Fruit fly (Drosophila melanogaster) whole organism, embryonic: ENCODE measurements around the gene CG6656.

Experiments
- Adf1 ChIP-seq: fragments of 200-800 bp; sonication (Bioruptor generic); IDR thresholded peaks from 2 replicates; pipeline ENCODE4 v1.3.6; 2022; ENCODE audit warnings: missing biosample characterization, missing genetic modification characterization
- Asciz ChIP-seq: fragments of 200-800 bp; sonication (Bioruptor generic); optimal IDR thresholded peaks from 2 replicates; lab custom pipeline; 2017; ENCODE audit warnings: missing biosample characterization, mild to moderate bottlenecking, missing genetic modification characterization, missing genetic modification reagents
- Atf6 ChIP-seq: fragments of 200-800 bp; sonication (Bioruptor generic); IDR thresholded peaks from 2 replicates; pipeline ENCODE4 v1.3.6; 2022; ENCODE audit warnings: missing biosample characterization, missing genetic modification characterization
- CG12391 ChIP-seq: fragments of 200-800 bp; sonication (Bioruptor generic); optimal IDR thresholded peaks from 3 replicates; lab custom pipeline; 2018; ENCODE audit warnings: missing biosample characterization, mild to moderate bottlenecking, missing genetic modification characterization, moderate library complexity
- CG12659 ChIP-seq: fragments of 200-800 bp; sonication (Bioruptor generic); optimal IDR thresholded peaks from 3 replicates; lab custom pipeline; 2017; ENCODE audit warnings: mild to moderate bottlenecking, missing biosample characterization, missing genetic modification reagents, missing genetic modification characterization
- CG14014 ChIP-seq: fragments of 200-800 bp; sonication (Bioruptor generic); IDR thresholded peaks from 2 replicates; pipeline ENCODE4 v1.3.6; 2022; ENCODE audit warnings: missing biosample characterization, missing genetic modification characterization
- CG16863 ChIP-seq: fragments of 200-800 bp; sonication (Bioruptor generic); optimal IDR thresholded peaks from 3 replicates; lab custom pipeline; 2016; ENCODE audit warnings: missing biosample characterization, missing genetic modification characterization
- CG18262 ChIP-seq: fragments of 200-800 bp; optimal IDR thresholded peaks from 3 replicates; lab custom pipeline; 2019; ENCODE audit warnings: missing biosample characterization, mild to moderate bottlenecking, missing genetic modification characterization, moderate library complexity
- CG2199 ChIP-seq: fragments of 200-800 bp; sonication (Bioruptor generic); IDR thresholded peaks from 3 replicates; pipeline ENCODE4 v1.3.6; 2022; ENCODE audit warnings: missing biosample characterization, missing genetic modification characterization
- CG2712 ChIP-seq: fragments of 200-800 bp; optimal IDR thresholded peaks from 3 replicates; lab custom pipeline; 2019; ENCODE audit warnings: missing biosample characterization, mild to moderate bottlenecking, missing genetic modification characterization, moderate library complexity
- CG3065 ChIP-seq: fragments of 200-800 bp; sonication (Bioruptor generic); optimal IDR thresholded peaks from 2 replicates; lab custom pipeline; 2016; ENCODE audit warnings: missing biosample characterization, missing genetic modification characterization
- CG31365 ChIP-seq: fragments of 200-800 bp; sonication (Bioruptor generic); optimal IDR thresholded peaks from 2 replicates; lab custom pipeline; 2018; ENCODE audit warnings: missing biosample characterization, mild to moderate bottlenecking, missing genetic modification characterization
- CG31388 ChIP-seq: fragments of 200-800 bp; sonication (Bioruptor generic); optimal IDR thresholded peaks from 2 replicates; lab custom pipeline; 2016; ENCODE audit warnings: missing biosample characterization, missing genetic modification characterization
- CG33557 ChIP-seq: fragments of 200-800 bp; sonication (Bioruptor generic); optimal IDR thresholded peaks from 2 replicates; lab custom pipeline; 2019; ENCODE audit warnings: missing biosample characterization, mild to moderate bottlenecking, missing genetic modification characterization, moderate library complexity
- CG6654 ChIP-seq: fragments of 200-800 bp; sonication (Bioruptor generic); optimal IDR thresholded peaks from 2 replicates; lab custom pipeline; 2017; ENCODE audit warnings: missing biosample characterization, mild to moderate bottlenecking, missing genetic modification characterization
- CG6791 ChIP-seq: fragments of 200-800 bp; sonication (Bioruptor generic); IDR thresholded peaks from 3 replicates; pipeline ENCODE4 v1.3.6; 2022; ENCODE audit warnings: missing biosample characterization, missing genetic modification characterization; ENCODE audit not compliant: partially characterized antibody
- CG7928 ChIP-seq: fragments of 200-800 bp; sonication (Bioruptor generic); optimal IDR thresholded peaks from 2 replicates; lab custom pipeline; 2017; ENCODE audit warnings: missing biosample characterization, mild to moderate bottlenecking, missing genetic modification characterization
- CG9797 ChIP-seq: fragments of 200-800 bp; sonication (Bioruptor generic); optimal IDR thresholded peaks from 3 replicates; lab custom pipeline; 2018; ENCODE audit warnings: missing biosample characterization, mild to moderate bottlenecking, missing genetic modification characterization
- Doc2 ChIP-seq: fragments of 200-800 bp; sonication (Bioruptor generic); IDR thresholded peaks from 2 replicates; pipeline ENCODE4 v1.3.6; 2022; ENCODE audit warnings: missing biosample characterization, missing genetic modification characterization
- Drgx ChIP-seq: fragments of 200-800 bp; sonication (Bioruptor generic); IDR thresholded peaks from 2 replicates; pipeline ENCODE4 v1.3.6; 2022; ENCODE audit warnings: missing biosample characterization, missing genetic modification characterization
- Gsc ChIP-seq: fragments of 200-800 bp; sonication (Bioruptor generic); IDR thresholded peaks from 2 replicates; pipeline ENCODE4 v1.3.6; 2022; ENCODE audit warnings: missing biosample characterization, missing genetic modification characterization
- Lhr ChIP-seq: fragments of 200-800 bp; sonication (Bioruptor generic); optimal IDR thresholded peaks from 3 replicates; lab custom pipeline; 2017; ENCODE audit warnings: mild to moderate bottlenecking, missing biosample characterization, missing genetic modification reagents, missing genetic modification characterization
- MESR4 ChIP-seq: fragments of 200-800 bp; sonication (Bioruptor generic); optimal IDR thresholded peaks from 2 replicates; lab custom pipeline; 2018; ENCODE audit warnings: missing biosample characterization, mild to moderate bottlenecking, missing genetic modification characterization, moderate library complexity
- NC2β ChIP-seq: fragments of 200-800 bp; sonication (Bioruptor generic); optimal IDR thresholded peaks from 2 replicates; lab custom pipeline; 2016; ENCODE audit warnings: missing biosample characterization, missing genetic modification characterization
- Nf-YB ChIP-seq: fragments of 200-800 bp; sonication (Bioruptor generic); optimal IDR thresholded peaks from 3 replicates; lab custom pipeline; 2019; ENCODE audit warnings: missing biosample characterization, mild to moderate bottlenecking, missing genetic modification characterization, moderate library complexity
- Scr ChIP-seq: fragments of 200-800 bp; sonication (Bioruptor generic); IDR thresholded peaks from 2 replicates; pipeline ENCODE4 v1.3.6; 2022; ENCODE audit warnings: missing biosample characterization, missing genetic modification characterization; ENCODE audit not compliant: partially characterized antibody
- Ssrp ChIP-seq: fragments of 200-800 bp; sonication (Bioruptor generic); optimal IDR thresholded peaks from 2 replicates; lab custom pipeline; 2018; ENCODE audit warnings: missing biosample characterization, mild to moderate bottlenecking, missing genetic modification characterization, moderate library complexity
- Stat92E ChIP-seq, 3 experiments: fragments of >200 bp in 2 of 3; fragments of 200-800 bp in 1 of 3; sonication (Bioruptor generic) in 1 of 3; optimal IDR thresholded peaks; 2 replicates each; lab custom pipeline; 2017 to 2019; ENCODE audit warnings: missing biosample characterization in 3 of 3, missing genetic modification characterization in 3 of 3, mild to moderate bottlenecking in 1 of 3, moderate library complexity in 1 of 3
- bsh ChIP-seq, 2 experiments: fragments of 200-800 bp; sonication (Bioruptor generic); optimal IDR thresholded peaks; 2 replicates each; lab custom pipeline; 2017 to 2018; ENCODE audit warnings: mild to moderate bottlenecking in 2 of 2, missing biosample characterization in 2 of 2, missing genetic modification characterization in 2 of 2, moderate library complexity in 1 of 2
- crol ChIP-seq: fragments of 200-800 bp; sonication (Bioruptor generic); IDR thresholded peaks from 2 replicates; pipeline ENCODE4 v1.3.6; 2022; ENCODE audit warnings: missing biosample characterization, missing genetic modification characterization
- esg ChIP-seq: fragments of 200-800 bp; sonication (Bioruptor generic); conservative IDR thresholded peaks from 2 replicates; pipeline ENCODE4 v1.3.6; 2022; ENCODE audit warnings: missing biosample characterization, missing genetic modification characterization
- ewg ChIP-seq: fragments of 200-800 bp; sonication (Bioruptor generic); optimal IDR thresholded peaks from 3 replicates; lab custom pipeline; 2017; ENCODE audit warnings: mild to moderate bottlenecking, missing biosample characterization, missing genetic modification reagents, missing genetic modification characterization
- gce ChIP-seq: fragments of 200-800 bp; sonication (Bioruptor generic); IDR thresholded peaks from 3 replicates; pipeline ENCODE4 v1.3.6; 2022; ENCODE audit warnings: missing biosample characterization, missing genetic modification characterization
- gcm2 ChIP-seq: fragments of 200-800 bp; sonication (Bioruptor generic); optimal IDR thresholded peaks from 2 replicates; lab custom pipeline; 2016; ENCODE audit warnings: missing biosample characterization, missing genetic modification characterization
- gt ChIP-seq: fragments of 200-800 bp; sonication (Bioruptor generic); IDR thresholded peaks from 2 replicates; pipeline ENCODE4 v1.3.6; 2022; ENCODE audit warnings: missing biosample characterization, missing genetic modification characterization
- kah ChIP-seq: fragments of 200-800 bp; sonication (Bioruptor generic); optimal IDR thresholded peaks from 2 replicates; lab custom pipeline; 2018; ENCODE audit warnings: missing biosample characterization, mild to moderate bottlenecking, missing genetic modification characterization
- lilli ChIP-seq: fragments of 200-800 bp; sonication (Bioruptor generic); optimal IDR thresholded peaks from 3 replicates; lab custom pipeline; 2016; ENCODE audit warnings: missing biosample characterization, missing genetic modification characterization
- lola ChIP-seq, 3 experiments: fragments of >200 bp in 2 of 3; fragments of 200-800 bp in 1 of 3; sonication (Bioruptor generic) in 1 of 3; optimal IDR thresholded peaks; 2 replicates each; lab custom pipeline; 2017 to 2019; ENCODE audit warnings: missing biosample characterization in 3 of 3, missing genetic modification characterization in 3 of 3, mild to moderate bottlenecking in 1 of 3, moderate library complexity in 1 of 3
- nau ChIP-seq: fragments of 200-800 bp; sonication (Bioruptor generic); optimal IDR thresholded peaks from 3 replicates; lab custom pipeline; 2017; ENCODE audit warnings: missing biosample characterization, mild to moderate bottlenecking, missing genetic modification characterization, missing genetic modification reagents
- otp ChIP-seq: fragments of 200-800 bp; sonication (Bioruptor generic); IDR thresholded peaks from 3 replicates; pipeline ENCODE4, ENCODE4 v1.3.6; 2022; ENCODE audit warnings: missing biosample characterization, missing genetic modification characterization
- pros ChIP-seq: fragments of 200-800 bp; sonication (Bioruptor generic); optimal IDR thresholded peaks from 3 replicates; lab custom pipeline; 2019; ENCODE audit warnings: missing biosample characterization, mild to moderate bottlenecking, missing genetic modification characterization, moderate library complexity
- ranshi ChIP-seq: fragments of 200-800 bp; sonication (Bioruptor generic); IDR thresholded peaks from 2 replicates; pipeline ENCODE4 v1.3.6; 2022; ENCODE audit warnings: missing biosample characterization, missing genetic modification characterization
- row ChIP-seq: fragments of 200-800 bp; sonication (Bioruptor generic); IDR thresholded peaks from 3 replicates; pipeline ENCODE4 v1.3.6; 2022; ENCODE audit warnings: missing biosample characterization, missing genetic modification characterization
- run ChIP-seq: fragments of 200-800 bp; sonication (Bioruptor generic); optimal IDR thresholded peaks from 3 replicates; lab custom pipeline; 2018; ENCODE audit warnings: missing biosample characterization, mild to moderate bottlenecking, missing genetic modification characterization
- unc-4 ChIP-seq: fragments of 200-800 bp; sonication (Bioruptor generic); IDR thresholded peaks from 2 replicates; pipeline ENCODE4 v1.3.6; 2022; ENCODE audit warnings: missing biosample characterization, missing genetic modification characterization; ENCODE audit not compliant: partially characterized antibody
- zf30C ChIP-seq: fragments of 200-800 bp; sonication (Bioruptor generic); optimal IDR thresholded peaks from 3 replicates; lab custom pipeline; 2018; ENCODE audit warnings: missing biosample characterization, mild to moderate bottlenecking, missing genetic modification characterization
- zfh1 ChIP-seq: fragments of 200-800 bp; sonication (Bioruptor generic); IDR thresholded peaks from 3 replicates; pipeline ENCODE4 v1.3.6; 2022; ENCODE audit warnings: missing biosample characterization, missing genetic modification characterization

CG6656 gene

DNA sequence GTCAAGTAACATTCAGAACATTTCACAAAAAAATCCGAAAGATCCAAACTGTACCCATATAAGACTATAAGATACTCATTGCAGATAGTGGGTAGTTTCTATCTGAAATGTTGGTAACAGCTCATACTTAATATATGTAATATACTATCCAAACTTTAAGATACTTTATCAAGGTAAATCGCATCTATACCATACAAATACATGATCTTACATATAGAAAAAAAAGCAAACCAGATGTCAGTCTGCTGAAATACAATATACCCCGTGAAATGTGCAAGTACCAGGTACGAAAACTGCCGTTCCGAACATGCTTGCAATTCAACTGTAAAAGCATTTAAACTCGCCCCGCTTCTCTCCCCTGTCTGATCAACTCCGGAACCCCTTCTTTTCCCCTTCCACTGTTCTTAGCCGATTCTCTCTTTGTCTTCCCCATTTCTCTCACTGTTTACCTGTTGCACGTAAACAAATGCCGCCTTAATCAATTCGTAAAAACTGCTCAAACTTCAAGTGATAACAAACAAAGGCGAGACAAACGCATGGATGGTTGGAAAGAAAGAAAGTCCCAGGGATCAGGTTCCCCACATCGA is 47.5 kb upstream of the CG6656 start (continued):
- TF ChIP-seq CG31365 (tag; lab: Kevin White, UChicago) (no peak), ewg (no peak), otp (GFP tag; lab: Robert Waterston, UW) (0 out of 3 replicates have a peak, but pooled peaks have one; percentile 11), esg (GFP tag; lab: Robert Waterston, UW) (0 out of 2 replicates have a peak, but pooled peaks have one; percentile 9), pros (GFP tag; lab: Kevin White, UChicago) (peak; percentile 43), run (tag; lab: Kevin White, UChicago) (no peak), CG18262 (tag; lab: Kevin White, UChicago) (peak; percentile 7), CG12391 (peak; percentile 15), CG31388 (no peak), zf30C (peak; percentile 65), gt (GFP tag; lab: Robert Waterston, UW) (no peak), Ssrp (tag; lab: Kevin White, UChicago) (peak; percentile 2), CG2712 (peak; percentile 34), kah (GFP tag; lab: Kevin White, UChicago) (peak; percentile 59), bsh (GFP tag; optimal IDR thresholded peaks at IDR 0.05; lab: Kevin White, UChicago) (peak in 1 of 2 experiments; percentile 45), lola (GFP tag; optimal IDR thresholded peaks at IDR 0.05; lab: Kevin White, UChicago) (peak in 1 of 3 experiments; percentile 3), Drgx (GFP tag; lab: Robert Waterston, UW) (peak; percentile 34; the same call in 1 of the 2 replicates), row (GFP tag; lab: Robert Waterston, UW) (peak; percentile 54; the same call in 2 of the 3 replicates), CG2199 (GFP tag; lab: Robert Waterston, UW) (peak; percentile 49; the same call in 2 of the 3 replicates), crol (GFP tag; lab: Robert Waterston, UW) (peak; percentile 87; the same call in 1 of the 2 replicates), CG16863 (GFP tag; lab: Kevin White, UChicago) (no peak), ranshi (GFP tag; lab: Robert Waterston, UW) (0 out of 2 replicates have a peak, but pooled peaks have one; percentile 21), CG7928 (no peak), CG9797 (GFP tag; lab: Kevin White, UChicago) (no peak), zfh1 (0 out of 3 replicates have a peak, but pooled peaks have one; percentile 21), CG6654 (GFP tag; lab: Kevin White, UChicago) (no peak)
- TF ChIP-seq, all 482 proteins: peak for 29

DNA sequence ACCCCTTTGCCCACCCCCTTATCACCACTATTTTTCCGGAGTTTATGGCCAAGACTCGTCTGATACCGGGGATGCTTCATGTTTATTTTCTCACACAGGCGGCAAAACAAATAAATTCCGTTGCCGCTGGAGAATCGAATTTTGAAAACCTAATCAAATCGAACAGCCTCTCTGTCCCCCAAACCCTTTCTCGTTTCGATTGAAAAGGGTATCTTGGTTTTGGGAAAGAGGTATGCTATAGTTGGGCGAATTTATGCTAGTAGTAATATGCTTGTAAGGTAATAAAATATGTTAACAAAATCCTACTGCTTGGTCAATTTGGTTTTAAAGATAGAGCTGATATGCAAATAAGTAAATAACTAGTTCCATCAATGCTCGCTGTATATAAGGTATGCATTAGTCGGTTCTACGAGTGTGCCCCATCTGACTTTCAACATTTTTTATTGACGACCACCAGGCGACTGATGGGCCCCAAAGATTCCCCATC is 47.0 kb upstream of the CG6656 start:
- TF ChIP-seq Gsc (GFP tag; lab: Robert Waterston, UW) = peak; percentile 63
- TF ChIP-seq Ssrp (tag; lab: Kevin White, UChicago) = peak; percentile 86
- TF ChIP-seq esg (GFP tag; lab: Robert Waterston, UW) = peak; percentile 58
- TF ChIP-seq gce = peak; percentile 79; the same call in 2 of the 3 replicates
- peak; percentile 26 for TF ChIP-seq CG12659 (GFP tag; lab: Kevin White, UChicago)
- no peak for TF ChIP-seq Doc2 (GFP tag; lab: Robert Waterston, UW)
- no peak for TF ChIP-seq Scr (GFP tag; lab: Robert Waterston, UW)
- TF ChIP-seq Asciz (GFP tag; lab: Kevin White, UChicago) = peak; percentile 60
- peak; percentile 65 for TF ChIP-seq CG6791 (GFP tag; lab: Robert Waterston, UW)
- peak; percentile 85 for TF ChIP-seq NC2β
- TF ChIP-seq CG14014 (GFP tag; lab: Robert Waterston, UW) = 0 out of 2 replicates have a peak, but pooled peaks have one; percentile 25
- TF ChIP-seq CG33557 (GFP tag; lab: Kevin White, UChicago) = peak; percentile 89
- peak; percentile 72 for TF ChIP-seq Lhr (GFP tag; lab: Kevin White, UChicago)
- peak; percentile 92 for TF ChIP-seq CG18262 (tag; lab: Kevin White, UChicago)
- TF ChIP-seq CG3065 = peak; percentile 25
- TF ChIP-seq gcm2 (GFP tag; lab: Kevin White, UChicago) = peak; percentile 1
- TF ChIP-seq nau (GFP tag; lab: Kevin White, UChicago) = peak; percentile 26
- TF ChIP-seq row (GFP tag; lab: Robert Waterston, UW) = peak; percentile 86
- TF ChIP-seq Nf-YB (GFP tag; lab: Kevin White, UChicago) = peak; percentile 33
- no peak for TF ChIP-seq Atf6 (GFP tag; lab: Robert Waterston, UW)
- peak; percentile 70 for TF ChIP-seq lilli (GFP tag; lab: Kevin White, UChicago)
- peak in 1 of 3 experiments; percentile 69 for TF ChIP-seq Stat92E (GFP tag; optimal IDR thresholded peaks at IDR 0.05; lab: Kevin White, UChicago)
- no peak for TF ChIP-seq unc-4 (GFP tag; lab: Robert Waterston, UW)
- TF ChIP-seq Adf1 = no peak
- no peak for TF ChIP-seq MESR4 (GFP tag; lab: Kevin White, UChicago)
